Worm (Caenorhabditis elegans): Measurements from ENCODE around the gene T05C12.11.
A peak's percentile ranks its signal among the peaks of the same experiment; 100 is the strongest.

Gene T05C12.11

DNA sequence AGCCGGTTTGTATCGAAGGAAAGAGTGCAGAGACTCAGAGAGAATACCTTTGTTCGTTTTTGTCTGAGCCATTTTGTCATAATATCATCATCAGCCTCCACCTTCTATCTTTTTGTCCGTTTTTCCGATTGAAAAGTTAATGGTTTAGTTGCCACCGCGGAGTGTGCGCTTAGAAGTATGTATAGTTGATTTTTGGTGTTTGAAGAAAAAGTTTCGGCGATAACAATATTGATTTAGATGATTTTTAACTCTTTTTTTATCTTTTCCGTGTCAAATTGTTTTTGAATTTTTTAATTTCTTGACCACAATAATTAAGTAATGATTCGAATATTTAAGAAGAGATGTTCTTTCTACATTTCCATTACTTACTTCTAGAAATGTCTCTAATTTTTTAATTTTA lies 35.3 kb upstream of the T05C12.11 start:
- TF ChIP-seq nhr-80 (tag; optimal IDR thresholded peaks at IDR 0.05) = peak; percentile 48
- TF ChIP-seq ekl-4 (GFP tag; IDR thresholded peaks at IDR 0.05) = no peak

DNA sequence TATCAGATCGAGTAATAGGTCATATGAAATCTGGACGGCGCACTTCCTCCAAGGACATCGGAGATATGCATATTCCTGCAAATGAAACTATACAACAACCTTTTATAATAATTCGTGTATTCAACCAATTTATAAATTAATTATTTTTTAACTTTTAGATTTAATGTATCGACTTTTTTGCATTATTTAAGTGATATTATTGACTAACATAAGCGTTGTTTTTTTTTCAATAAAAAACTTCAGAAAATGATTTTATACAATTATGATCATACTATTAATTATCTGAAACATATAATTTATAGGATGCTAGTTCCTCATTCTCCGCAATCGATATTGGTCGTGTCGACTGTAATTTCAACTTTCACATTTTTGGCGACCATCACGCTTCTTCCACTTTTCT lies 33.8 kb upstream of the T05C12.11 start, which contains the start of gene col-76:
TSS of gene col-76 (plus strand) at position 301 of the 400 bp plus-strand sequence.
- TF ChIP-seq rec-8 (tag; optimal IDR thresholded peaks at IDR 0.05) = no peak
- no peak for TF ChIP-seq hrde-1 (tag; optimal IDR thresholded peaks at IDR 0.05; ENCODE audit: borderline replicate concordance)
- no peak for TF ChIP-seq gei-17 (GFP tag; optimal IDR thresholded peaks at IDR 0.05)
- no peak for TF ChIP-seq aptf-2 (GFP tag; conservative IDR thresholded peaks at IDR 0.05)
- TF ChIP-seq rcor-1 (GFP tag; IDR thresholded peaks at IDR 0.05) = no peak
- TF ChIP-seq let-607 (tag; optimal IDR thresholded peaks at IDR 0.05) = no peak
- TF ChIP-seq chd-7 (tag; optimal IDR thresholded peaks at IDR 0.05) = no peak
- no peak for TF ChIP-seq hsf-1 (GFP tag; IDR thresholded peaks at IDR 0.05)
- no peak for TF ChIP-seq nhr-90 (tag; optimal IDR thresholded peaks at IDR 0.05)
- TF ChIP-seq egl-18 (GFP tag; IDR thresholded peaks at IDR 0.05) = no peak
- TF ChIP-seq atf-7 (tag; optimal IDR thresholded peaks at IDR 0.05) = no peak
- TF ChIP-seq dpl-1 (GFP tag; optimal IDR thresholded peaks at IDR 0.05) = no peak
- no peak for TF ChIP-seq D2030.7 (GFP tag; IDR thresholded peaks at IDR 0.05)
- no peak for TF ChIP-seq F10E7.11 (tag; optimal IDR thresholded peaks at IDR 0.05)
- TF ChIP-seq Y53F4B.3 (GFP tag; IDR thresholded peaks at IDR 0.05) = no peak
- TF ChIP-seq sptf-2 (GFP tag; optimal IDR thresholded peaks at IDR 0.05) = no peak
- TF ChIP-seq ZK185.1 (tag; optimal IDR thresholded peaks at IDR 0.05; ENCODE audit: poor library complexity, severe bottlenecking) = no peak
- no peak for TF ChIP-seq ztf-6 (GFP tag; IDR thresholded peaks at IDR 0.05)
- no peak for TF ChIP-seq mel-28 (tag; optimal IDR thresholded peaks at IDR 0.05; ENCODE audit: borderline replicate concordance)

DNA sequence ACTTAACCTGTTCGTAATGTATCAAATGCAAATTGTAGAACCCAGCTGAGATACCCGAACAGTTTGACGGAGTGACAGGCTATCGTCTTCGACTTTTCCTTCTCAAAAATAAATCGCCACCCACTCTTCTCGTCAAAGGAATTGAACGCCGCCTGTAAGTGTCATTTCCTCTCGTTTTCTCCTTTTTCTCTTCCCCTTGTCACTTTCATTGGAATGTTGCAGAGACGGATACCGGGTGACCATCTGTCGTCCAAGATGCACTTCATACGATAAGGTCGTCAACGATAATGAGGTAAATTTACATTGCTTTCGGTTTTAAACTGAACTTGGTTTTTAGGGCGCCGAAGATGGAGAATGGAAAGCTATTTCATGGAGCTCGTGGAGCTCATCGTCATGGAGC lies 29.5 kb upstream of the T05C12.11 start:
- TF ChIP-seq snpc-3.4 (tag; optimal IDR thresholded peaks at IDR 0.05) (no peak), egrh-3 (GFP tag; IDR thresholded peaks at IDR 0.05) (no peak)

DNA sequence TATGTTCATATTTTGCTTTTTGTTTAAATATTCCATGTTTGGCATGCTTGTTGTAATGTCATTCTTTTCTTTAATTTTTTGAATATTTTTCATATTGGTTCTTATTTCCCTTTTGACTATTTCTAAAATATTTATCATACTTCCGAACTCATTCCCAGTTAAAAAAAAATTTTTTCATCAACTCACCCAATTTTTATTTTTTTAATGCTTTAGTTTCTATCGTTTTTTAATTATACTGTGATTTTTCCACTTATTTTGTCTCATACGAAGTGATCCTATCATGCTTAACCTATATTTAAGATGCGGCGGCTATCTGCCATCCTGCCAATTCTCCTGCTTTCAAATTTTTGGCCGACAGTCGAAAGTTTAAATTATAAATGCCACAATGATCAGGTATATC lies 28.2 kb upstream of the T05C12.11 start, which contains the start of gene qua-1:
TSS of gene qua-1 (plus strand) at position 301 of the 400 bp plus-strand sequence.
- TF ChIP-seq ztf-6 (GFP tag; IDR thresholded peaks at IDR 0.05) (no peak), F57A8.1 (GFP tag; optimal IDR thresholded peaks at IDR 0.05) (no peak)

DNA sequence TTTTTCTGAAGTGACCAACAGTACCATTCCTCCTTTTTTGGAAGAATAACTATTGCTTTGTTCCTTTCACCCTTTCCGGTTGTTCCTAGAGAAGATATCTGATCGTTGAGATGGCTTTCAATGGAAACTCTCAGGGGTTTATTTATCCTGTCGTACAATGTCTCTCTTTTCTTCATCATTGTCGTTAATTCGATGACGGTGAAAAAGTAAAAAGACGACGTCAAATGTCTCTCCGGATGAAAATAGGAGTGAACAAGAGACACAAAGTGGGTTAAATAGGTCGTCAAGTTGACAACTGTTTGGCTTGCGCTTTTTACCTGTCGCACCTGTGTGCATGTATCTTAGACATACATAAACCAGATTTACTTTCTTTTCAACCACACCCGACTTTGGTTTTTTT lies 23.6 kb upstream of the T05C12.11 start:
- TF ChIP-seq ceh-100 (GFP tag; IDR thresholded peaks at IDR 0.05) (no peak), rpc-1 (optimal IDR thresholded peaks at IDR 0.05) (no peak), rpc-1 (tag; optimal IDR thresholded peaks at IDR 0.05) (no peak), lin-35 (GFP tag; optimal IDR thresholded peaks at IDR 0.05) (no peak), rec-8 (tag; optimal IDR thresholded peaks at IDR 0.05) (no peak), F57C9.4 (tag; optimal IDR thresholded peaks at IDR 0.05) (no peak), nfya-1 (tag; optimal IDR thresholded peaks at IDR 0.05; ENCODE audit: borderline replicate concordance, insufficient read depth) (no peak), him-1 (tag; optimal IDR thresholded peaks at IDR 0.05) (no peak), ztf-3 (GFP tag; optimal IDR thresholded peaks at IDR 0.05) (no peak), ets-4 (GFP tag; optimal IDR thresholded peaks at IDR 0.05) (no peak), snpc-4 (GFP tag; optimal IDR thresholded peaks at IDR 0.05) (no peak), snpc-4 (tag; optimal IDR thresholded peaks at IDR 0.05) (no peak), nfyb-1 (GFP tag; IDR thresholded peaks at IDR 0.05) (no peak), mes-4 (tag; optimal IDR thresholded peaks at IDR 0.05) (no peak)
